Worm (Caenorhabditis elegans) whole organism, midembryonic: Measurements from ENCODE around the gene T05C3.2.

Experiments
- T22C8.4 ChIP-seq: fragments of 200-800 bp; sonication (Bioruptor generic); IDR thresholded peaks from 2 replicates; pipeline ENCODE4 v1.3.6; 2022; ENCODE audit warnings: missing genetic modification characterization, missing compliant biosample characterization
- cog-1 ChIP-seq: sonication (generic microtip); optimal IDR thresholded peaks from 2 replicates; lab custom pipeline; 2016; ENCODE audit warnings: missing genetic modification characterization, missing compliant biosample characterization
- flt-1 ChIP-seq: fragments of 200-800 bp; sonication (Bioruptor generic); IDR thresholded peaks from 2 replicates; pipeline ENCODE4 v1.3.6; 2022; ENCODE audit warnings: missing genetic modification characterization, missing compliant biosample characterization
- klf-2 ChIP-seq: fragments of 200-800 bp; sonication (Bioruptor generic); conservative IDR thresholded peaks from 2 replicates; pipeline ENCODE4 v1.3.6; 2022; ENCODE audit warnings: missing genetic modification reagents, missing genetic modification characterization, missing compliant biosample characterization
- med-1 ChIP-seq: sonication (generic microtip); optimal IDR thresholded peaks from 2 replicates; lab custom pipeline; 2017; ENCODE audit warnings: missing genetic modification characterization, mild to moderate bottlenecking, missing compliant biosample characterization, antibody characterized with exemption, missing genetic modification reagents; ENCODE audit not compliant: insufficient read depth
- ref-1 ChIP-seq: fragments of 200-800 bp; sonication (Bioruptor generic); conservative IDR thresholded peaks from 2 replicates; pipeline ENCODE4 v1.3.6; 2022; ENCODE audit warnings: missing genetic modification reagents, missing genetic modification characterization, missing compliant biosample characterization
- tab-1 ChIP-seq: fragments of 200-800 bp; sonication (Bioruptor generic); IDR thresholded peaks from 2 replicates; pipeline ENCODE4 v1.3.6; 2022; ENCODE audit warnings: missing genetic modification characterization, missing compliant biosample characterization
- ztf-23 ChIP-seq: fragments of 200-800 bp; sonication (Bioruptor generic); IDR thresholded peaks from 2 replicates; pipeline ENCODE4 v1.3.6; 2022; ENCODE audit warnings: missing genetic modification reagents, missing genetic modification characterization, missing compliant biosample characterization
- ztf-29 ChIP-seq: fragments of 200-800 bp; sonication (Bioruptor generic); IDR thresholded peaks from 2 replicates; pipeline ENCODE4 v1.3.6; 2022; ENCODE audit warnings: missing genetic modification reagents, missing genetic modification characterization, missing compliant biosample characterization

Gene T05C3.2

ce11 chrV:5504295-5504694, 10.7 kb downstream of the T05C3.2 start:
- no peak for TF ChIP-seq ztf-23 (GFP tag; lab: Robert Waterston, UW)
- no peak for TF ChIP-seq tab-1 (GFP tag; lab: Robert Waterston, UW)
- TF ChIP-seq ref-1 = no peak
- no peak for TF ChIP-seq klf-2 (GFP tag; lab: Robert Waterston, UW)
- TF ChIP-seq flt-1 (GFP tag; lab: Robert Waterston, UW) = no peak
- no peak for TF ChIP-seq med-1 (GFP tag; lab: Kevin White, UChicago)
- no peak for TF ChIP-seq T22C8.4
- TF ChIP-seq cog-1 (tag; lab: Kevin White, UChicago) = no peak
- no peak for TF ChIP-seq ztf-29 (GFP tag; lab: Robert Waterston, UW)

- TF ChIP-seq ztf-23 (GFP tag; lab: Robert Waterston, UW) (peak; percentile 71; the same call in 1 of the 2 replicates), T22C8.4 (0 out of 2 replicates have a peak, but pooled peaks have one; percentile 39), tab-1 (GFP tag; lab: Robert Waterston, UW) (peak; percentile 70), cog-1 (tag; lab: Kevin White, UChicago) (peak; percentile 56), ref-1 (no peak), klf-2 (GFP tag; lab: Robert Waterston, UW) (no peak), ztf-29 (GFP tag; lab: Robert Waterston, UW) (no peak), med-1 (GFP tag; lab: Kevin White, UChicago) (peak; percentile 35), flt-1 (GFP tag; lab: Robert Waterston, UW) (peak; percentile 75; the same call in 1 of the 2 replicates)
These were observed 11.4 kb downstream of the T05C3.2 start, which contains the start of the genes dnj-19 and nhr-47 for ce11 chrV:5504807-5505442. TSS of gene dnj-19 (minus strand) at chrV:5504857. TSS of gene nhr-47 (plus strand) at chrV:5505253.

- TF ChIP-seq cog-1 (tag; lab: Kevin White, UChicago) = no peak
These were observed 15.6 kb downstream of the T05C3.2 start for ce11 chrV:5509134-5509533.

DNA sequence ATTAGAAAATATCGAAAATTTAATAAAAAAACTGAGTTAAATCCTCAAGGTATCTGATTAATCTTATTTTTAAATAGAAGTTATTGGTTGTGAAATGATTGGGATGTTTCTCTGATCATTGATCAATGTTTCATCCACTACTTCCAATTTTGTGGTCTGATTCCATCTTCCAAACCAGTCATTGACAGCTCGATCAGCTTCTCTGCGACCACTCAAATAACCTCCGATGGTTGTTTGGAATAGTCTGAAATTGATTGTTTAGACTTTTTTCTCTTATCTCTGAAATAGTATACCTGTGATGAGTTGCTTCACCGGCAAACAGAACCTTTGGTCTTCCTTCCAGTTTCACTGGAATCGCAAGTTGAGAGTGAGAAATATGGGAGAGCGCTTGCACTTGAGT, 16.4 kb downstream of the T05C3.2 start:
- TF ChIP-seq cog-1 (tag; lab: Kevin White, UChicago) = no peak
- no peak for TF ChIP-seq flt-1 (GFP tag; lab: Robert Waterston, UW)
- TF ChIP-seq T22C8.4 = no peak
- no peak for TF ChIP-seq tab-1 (GFP tag; lab: Robert Waterston, UW)
- TF ChIP-seq klf-2 (GFP tag; lab: Robert Waterston, UW) = no peak
- TF ChIP-seq ztf-23 (GFP tag; lab: Robert Waterston, UW) = no peak
- TF ChIP-seq ref-1 = no peak
- TF ChIP-seq med-1 (GFP tag; lab: Kevin White, UChicago) = no peak
- TF ChIP-seq ztf-29 (GFP tag; lab: Robert Waterston, UW) = no peak

- TF ChIP-seq flt-1 (GFP tag; lab: Robert Waterston, UW) (no peak), med-1 (GFP tag; lab: Kevin White, UChicago) (no peak), tab-1 (GFP tag; lab: Robert Waterston, UW) (no peak), ztf-23 (GFP tag; lab: Robert Waterston, UW) (no peak), klf-2 (GFP tag; lab: Robert Waterston, UW) (no peak), T22C8.4 (no peak), cog-1 (tag; lab: Kevin White, UChicago) (no peak), ref-1 (no peak), ztf-29 (GFP tag; lab: Robert Waterston, UW) (no peak)
These were observed 18.2 kb downstream of the T05C3.2 start for ce11 chrV:5511720-5512119.

DNA sequence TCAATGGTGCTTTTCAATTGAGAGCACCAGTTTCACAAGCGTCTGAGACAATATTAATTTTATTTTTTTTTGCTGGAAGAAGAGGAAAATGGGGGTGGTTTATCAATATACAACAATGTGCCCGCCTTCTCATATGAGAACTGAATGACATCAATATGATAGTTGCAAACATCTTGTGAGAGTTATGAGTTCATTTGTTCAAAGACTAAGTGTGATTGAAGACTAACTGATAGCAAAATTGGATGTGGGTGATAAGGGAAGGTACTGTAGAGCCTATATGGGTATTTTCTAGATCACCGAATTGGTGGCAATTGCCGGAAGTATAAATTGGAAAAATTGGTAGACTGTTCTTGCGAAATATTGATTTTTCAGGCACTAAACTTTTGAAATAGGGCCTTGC, 19.0 kb downstream of the T05C3.2 start:
- no peak for TF ChIP-seq ztf-29 (GFP tag; lab: Robert Waterston, UW)
- TF ChIP-seq ref-1 = no peak
- TF ChIP-seq tab-1 (GFP tag; lab: Robert Waterston, UW) = no peak
- no peak for TF ChIP-seq flt-1 (GFP tag; lab: Robert Waterston, UW)
- no peak for TF ChIP-seq T22C8.4
- TF ChIP-seq klf-2 (GFP tag; lab: Robert Waterston, UW) = no peak
- no peak for TF ChIP-seq med-1 (GFP tag; lab: Kevin White, UChicago)
- no peak for TF ChIP-seq ztf-23 (GFP tag; lab: Robert Waterston, UW)
- TF ChIP-seq cog-1 (tag; lab: Kevin White, UChicago) = no peak

DNA sequence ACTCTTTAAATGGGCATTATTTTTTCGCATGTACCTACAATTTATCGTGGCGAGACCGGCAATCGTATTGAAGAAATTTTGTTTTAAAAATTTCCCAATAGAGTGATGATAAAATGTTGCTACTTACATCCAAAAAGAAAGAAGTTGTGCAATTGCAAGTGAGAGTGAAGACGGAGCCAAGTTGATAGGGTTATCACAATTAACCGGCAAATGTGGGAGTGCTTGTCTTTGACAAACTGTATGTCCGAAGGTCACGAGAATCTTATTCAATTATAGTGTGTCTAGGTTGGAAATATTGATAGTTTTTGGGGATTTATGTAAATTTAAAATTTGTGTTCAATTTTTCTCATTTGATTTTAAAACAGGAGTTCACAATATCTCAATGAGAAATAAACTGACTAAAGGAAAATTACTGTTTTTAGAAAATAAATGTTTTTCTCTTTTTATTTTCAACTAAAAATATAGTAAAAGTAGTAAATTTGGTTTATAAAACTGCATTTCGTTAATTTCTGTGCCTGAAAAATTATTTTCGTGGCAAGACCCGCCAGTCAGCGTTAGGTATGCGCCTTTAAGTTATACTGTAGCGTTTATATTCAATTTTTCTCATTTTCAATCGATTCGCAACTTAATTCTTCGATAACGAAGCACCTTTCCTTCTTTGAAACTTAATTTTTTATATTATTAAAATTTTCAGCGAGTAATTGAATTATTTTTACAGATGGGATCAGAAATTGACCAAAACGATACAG, 20.3 kb downstream of the T05C3.2 start, which contains the start of the genes hpo-15 and mms-19:
TSS of gene hpo-15 (minus strand) at position 201 of the 749 bp plus-strand sequence.
TSS of gene mms-19 (plus strand) at position 719 of the 749 bp plus-strand sequence.
- TF ChIP-seq med-1 (GFP tag; lab: Kevin White, UChicago) = no peak
- no peak for TF ChIP-seq klf-2 (GFP tag; lab: Robert Waterston, UW)
- no peak for TF ChIP-seq ztf-23 (GFP tag; lab: Robert Waterston, UW)
- TF ChIP-seq ztf-29 (GFP tag; lab: Robert Waterston, UW) = no peak
- no peak for TF ChIP-seq ref-1
- TF ChIP-seq cog-1 (tag; lab: Kevin White, UChicago) = no peak
- no peak for TF ChIP-seq tab-1 (GFP tag; lab: Robert Waterston, UW)
- TF ChIP-seq flt-1 (GFP tag; lab: Robert Waterston, UW) = no peak

- no peak for TF ChIP-seq ztf-29 (GFP tag; lab: Robert Waterston, UW)
- no peak for TF ChIP-seq ztf-23 (GFP tag; lab: Robert Waterston, UW)
- TF ChIP-seq T22C8.4 = no peak
- TF ChIP-seq med-1 (GFP tag; lab: Kevin White, UChicago) = no peak
- TF ChIP-seq klf-2 (GFP tag; lab: Robert Waterston, UW) = no peak
- TF ChIP-seq ref-1 = no peak
- no peak for TF ChIP-seq tab-1 (GFP tag; lab: Robert Waterston, UW)
- no peak for TF ChIP-seq flt-1 (GFP tag; lab: Robert Waterston, UW)
- TF ChIP-seq cog-1 (tag; lab: Kevin White, UChicago) = no peak
These were observed 28.2 kb downstream of the T05C3.2 start, which contains the start of gene hir-1 for ce11 chrV:5521735-5522241. TSS of gene hir-1 (plus strand) at chrV:5522139.
